Worm (Caenorhabditis elegans): ENCODE measurements around the gene bcl-7.

DNA sequence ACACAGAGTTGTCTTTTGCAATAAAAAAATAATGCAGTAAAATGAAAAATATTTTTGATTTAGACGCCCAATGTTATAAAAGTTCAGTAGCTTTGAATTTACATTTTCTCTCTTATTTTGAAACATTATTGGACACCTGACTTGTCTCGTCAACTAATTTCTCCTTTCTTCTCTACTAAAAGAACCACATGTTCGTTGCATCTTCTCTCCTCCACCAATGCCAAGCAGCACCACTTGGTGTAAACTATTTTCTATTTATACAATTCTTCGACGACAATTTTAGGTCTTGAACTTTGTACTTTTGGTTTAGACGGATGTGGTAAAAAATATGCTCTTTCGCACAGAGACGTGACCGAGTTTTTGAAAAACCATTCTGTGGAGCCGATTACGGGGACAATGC is 4.8 kb downstream of the bcl-7 start:
- TF ChIP-seq lsy-2 (tag; optimal IDR thresholded peaks at IDR 0.05) (no peak), hmg-1.1 (GFP tag; IDR thresholded peaks at IDR 0.05) (no peak), snpc-4 (tag; optimal IDR thresholded peaks at IDR 0.05) (no peak), aly-2 (tag; optimal IDR thresholded peaks at IDR 0.05) (no peak)

Measured in whole organism, L4 larva.